Fruit fly (Drosophila melanogaster) whole organism, embryonic: ENCODE data around the gene CG11052.

Experiments used
- B-H1 ChIP-seq: fragments of 200-800 bp; sonication (Bioruptor generic); IDR thresholded peaks from 3 replicates; pipeline ENCODE4 v1.3.6; 2022; ENCODE audit warnings: missing biosample characterization, missing genetic modification characterization
- CG11456 ChIP-seq: fragments of 200-800 bp; sonication (Bioruptor generic); IDR thresholded peaks from 3 replicates; pipeline ENCODE4 v1.3.6; 2022; ENCODE audit warnings: missing biosample characterization, missing genetic modification characterization
- CG12219 ChIP-seq: fragments of 200-800 bp; sonication (Bioruptor generic); optimal IDR thresholded peaks from 3 replicates; lab custom pipeline; 2018; ENCODE audit warnings: missing biosample characterization, mild to moderate bottlenecking, missing genetic modification characterization
- CG14667 ChIP-seq: fragments of 200-800 bp; sonication (Bioruptor generic); IDR thresholded peaks from 2 replicates; pipeline ENCODE4 v1.3.6; 2022; ENCODE audit warnings: missing biosample characterization, missing genetic modification characterization
- CG15696 ChIP-seq: fragments of 200-800 bp; sonication (Bioruptor generic); optimal IDR thresholded peaks from 2 replicates; lab custom pipeline; 2019; ENCODE audit warnings: missing biosample characterization, mild to moderate bottlenecking, missing genetic modification characterization, moderate library complexity
- CG1647 ChIP-seq: fragments of 200-800 bp; sonication (Bioruptor generic); optimal IDR thresholded peaks from 3 replicates; lab custom pipeline; 2016; ENCODE audit warnings: missing biosample characterization, missing genetic modification characterization
- CG17361 ChIP-seq: fragments of 200-800 bp; sonication (Bioruptor generic); IDR thresholded peaks from 3 replicates; pipeline ENCODE4 v1.3.6; 2022; ENCODE audit warnings: missing biosample characterization, missing genetic modification characterization
- CG18619 ChIP-seq: fragments of 200-800 bp; sonication (Bioruptor generic); optimal IDR thresholded peaks from 3 replicates; lab custom pipeline; 2017; ENCODE audit warnings: missing biosample characterization, mild to moderate bottlenecking, missing genetic modification characterization
- CG2678 ChIP-seq: fragments of 200-800 bp; sonication (Bioruptor generic); optimal IDR thresholded peaks from 3 replicates; lab custom pipeline; 2019; ENCODE audit warnings: missing biosample characterization, mild to moderate bottlenecking, missing genetic modification characterization, moderate library complexity
- CG31224 ChIP-seq: fragments of 200-800 bp; sonication (Bioruptor generic); IDR thresholded peaks from 2 replicates; pipeline ENCODE4 v1.3.6; 2022; ENCODE audit warnings: missing biosample characterization, missing genetic modification characterization
- CG32532 ChIP-seq: fragments of 200-800 bp; sonication (Bioruptor generic); IDR thresholded peaks from 2 replicates; pipeline ENCODE4 v1.3.6; 2022; ENCODE audit warnings: missing biosample characterization, missing genetic modification characterization
- CG32767 ChIP-seq: fragments of 200-800 bp; sonication (Bioruptor generic); IDR thresholded peaks from 2 replicates; pipeline ENCODE4 v1.3.6; 2022; ENCODE audit warnings: missing biosample characterization, missing genetic modification characterization
- CG33557 ChIP-seq: fragments of 200-800 bp; sonication (Bioruptor generic); optimal IDR thresholded peaks from 2 replicates; lab custom pipeline; 2019; ENCODE audit warnings: missing biosample characterization, mild to moderate bottlenecking, missing genetic modification characterization, moderate library complexity
- CG3995 ChIP-seq: fragments of 200-800 bp; sonication (Bioruptor generic); optimal IDR thresholded peaks from 3 replicates; lab custom pipeline; 2016; ENCODE audit warnings: missing biosample characterization, missing genetic modification characterization
- CG4360 ChIP-seq: fragments of 200-800 bp; sonication (Bioruptor generic); IDR thresholded peaks from 2 replicates; pipeline ENCODE4 v1.3.6; 2022; ENCODE audit warnings: missing biosample characterization, missing genetic modification characterization
- CG4404 ChIP-seq: fragments of 200-800 bp; sonication (Bioruptor generic); IDR thresholded peaks from 2 replicates; pipeline ENCODE4 v1.3.6; 2022; ENCODE audit warnings: missing biosample characterization, missing genetic modification characterization
- CG5953 ChIP-seq: fragments of 200-800 bp; sonication (Bioruptor generic); IDR thresholded peaks from 2 replicates; pipeline ENCODE4 v1.3.6; 2022; ENCODE audit warnings: missing biosample characterization, missing genetic modification characterization
- CG6689 ChIP-seq: fragments of 200-800 bp; sonication (Bioruptor generic); IDR thresholded peaks from 2 replicates; pipeline ENCODE4 v1.3.6; 2022; ENCODE audit warnings: missing biosample characterization, missing genetic modification characterization
- CG6791 ChIP-seq: fragments of 200-800 bp; sonication (Bioruptor generic); IDR thresholded peaks from 3 replicates; pipeline ENCODE4 v1.3.6; 2022; ENCODE audit warnings: missing biosample characterization, missing genetic modification characterization; ENCODE audit not compliant: partially characterized antibody
- CG7357 ChIP-seq: fragments of 200-800 bp; sonication (Bioruptor generic); IDR thresholded peaks from 3 replicates; pipeline ENCODE4 v1.3.6; 2022; ENCODE audit warnings: missing biosample characterization, missing genetic modification characterization
- CG7372 ChIP-seq: fragments of 200-800 bp; sonication (Bioruptor generic); IDR thresholded peaks from 2 replicates; pipeline ENCODE4 v1.3.6; 2022; ENCODE audit warnings: missing biosample characterization, missing genetic modification characterization
- CG7963 ChIP-seq: fragments of 200-800 bp; sonication (Bioruptor generic); IDR thresholded peaks from 3 replicates; pipeline ENCODE4 v1.3.6; 2022; ENCODE audit warnings: missing biosample characterization, missing genetic modification characterization; ENCODE audit not compliant: partially characterized antibody
- CG8089 ChIP-seq: fragments of 200-800 bp; sonication (Bioruptor generic); optimal IDR thresholded peaks from 3 replicates; lab custom pipeline; 2016; ENCODE audit warnings: missing biosample characterization, missing genetic modification characterization
- Chrac-16 ChIP-seq: fragments of 200-800 bp; sonication (Bioruptor generic); optimal IDR thresholded peaks from 3 replicates; lab custom pipeline; 2016; ENCODE audit warnings: missing biosample characterization, missing genetic modification characterization
- Gsc ChIP-seq: fragments of 200-800 bp; sonication (Bioruptor generic); IDR thresholded peaks from 2 replicates; pipeline ENCODE4 v1.3.6; 2022; ENCODE audit warnings: missing biosample characterization, missing genetic modification characterization
- Jarid2 ChIP-seq: fragments of 200-800 bp; sonication (Bioruptor generic); optimal IDR thresholded peaks from 3 replicates; lab custom pipeline; 2017; ENCODE audit warnings: mild to moderate bottlenecking, missing biosample characterization, missing genetic modification reagents, missing genetic modification characterization
- NfI ChIP-seq: fragments of 200-800 bp; sonication (Bioruptor generic); optimal IDR thresholded peaks from 3 replicates; lab custom pipeline; 2018; ENCODE audit warnings: missing biosample characterization, mild to moderate bottlenecking, missing genetic modification characterization, moderate library complexity
- Side ChIP-seq: fragments of 200-800 bp; sonication (Bioruptor generic); optimal IDR thresholded peaks from 2 replicates; lab custom pipeline; 2016; ENCODE audit warnings: missing biosample characterization, missing genetic modification characterization
- TFAM ChIP-seq: fragments of 200-800 bp; sonication (Bioruptor generic); optimal IDR thresholded peaks from 2 replicates; lab custom pipeline; 2017; ENCODE audit warnings: missing biosample characterization, missing genetic modification characterization, inconsistent platforms
- ato ChIP-seq: fragments of 200-800 bp; sonication (Bioruptor generic); IDR thresholded peaks from 2 replicates; pipeline ENCODE4 v1.3.6; 2022; ENCODE audit warnings: missing biosample characterization, missing genetic modification characterization; ENCODE audit not compliant: partially characterized antibody
- az2 ChIP-seq: fragments of 200-800 bp; sonication (Bioruptor generic); optimal IDR thresholded peaks from 3 replicates; lab custom pipeline; 2016; ENCODE audit warnings: missing biosample characterization, missing genetic modification characterization
- cas ChIP-seq: fragments of 200-800 bp; sonication (Bioruptor generic); IDR thresholded peaks from 2 replicates; pipeline ENCODE4 v1.3.6; 2022; ENCODE audit warnings: missing biosample characterization, missing genetic modification characterization
- cg ChIP-seq: fragments of 200-800 bp; sonication (Bioruptor generic); optimal IDR thresholded peaks from 3 replicates; lab custom pipeline; 2019; ENCODE audit warnings: missing biosample characterization, mild to moderate bottlenecking, missing genetic modification characterization, moderate library complexity
- chm ChIP-seq: fragments of 200-800 bp; sonication (Bioruptor generic); IDR thresholded peaks from 2 replicates; pipeline ENCODE4 v1.3.6; 2022; ENCODE audit warnings: missing biosample characterization, missing genetic modification characterization
- dmrt11E ChIP-seq: fragments of 200-800 bp; sonication (Bioruptor generic); optimal IDR thresholded peaks from 3 replicates; lab custom pipeline; 2018; ENCODE audit warnings: missing biosample characterization, mild to moderate bottlenecking, missing genetic modification characterization, moderate library complexity
- fd3F ChIP-seq: fragments of 200-800 bp; sonication (Bioruptor generic); optimal IDR thresholded peaks from 2 replicates; lab custom pipeline; 2018; ENCODE audit warnings: missing biosample characterization, mild to moderate bottlenecking, missing genetic modification characterization, moderate library complexity
- gt ChIP-seq: fragments of 200-800 bp; sonication (Bioruptor generic); IDR thresholded peaks from 2 replicates; pipeline ENCODE4 v1.3.6; 2022; ENCODE audit warnings: missing biosample characterization, missing genetic modification characterization
- hth ChIP-seq: fragments of >200 bp; optimal IDR thresholded peaks from 2 replicates; lab custom pipeline; 2017; ENCODE audit warnings: inconsistent platforms
- lab ChIP-seq: fragments of 200-800 bp; sonication (Bioruptor generic); optimal IDR thresholded peaks from 3 replicates; lab custom pipeline; 2017; ENCODE audit warnings: missing biosample characterization, missing genetic modification characterization, mild to moderate bottlenecking, moderate library complexity, missing genetic modification reagents
- lbe ChIP-seq: fragments of 200-800 bp; sonication (Bioruptor generic); optimal IDR thresholded peaks from 2 replicates; lab custom pipeline; 2016; ENCODE audit warnings: missing biosample characterization, mild to moderate bottlenecking, missing genetic modification characterization
- peb ChIP-seq: fragments of 200-800 bp; sonication (Bioruptor generic); IDR thresholded peaks from 2 replicates; pipeline ENCODE4 v1.3.6; 2022; ENCODE audit warnings: missing biosample characterization, missing genetic modification characterization
- phol ChIP-seq: fragments of 200-800 bp; sonication (Bioruptor generic); optimal IDR thresholded peaks from 3 replicates; lab custom pipeline; 2018; ENCODE audit warnings: missing biosample characterization, mild to moderate bottlenecking, missing genetic modification characterization, moderate library complexity
- seq ChIP-seq: fragments of 200-800 bp; sonication (Bioruptor generic); IDR thresholded peaks from 2 replicates; pipeline ENCODE4 v1.3.6; 2022; ENCODE audit warnings: missing biosample characterization, missing genetic modification characterization
- tll ChIP-seq, 2 experiments: fragments of 200-800 bp in 1 of 2; fragments of >200 bp in 1 of 2; sonication (Bioruptor generic) in 1 of 2; optimal IDR thresholded peaks; 2 replicates each; lab custom pipeline; 2017 to 2019; ENCODE audit warnings: missing biosample characterization in 2 of 2, missing genetic modification characterization in 2 of 2, mild to moderate bottlenecking in 1 of 2, moderate library complexity in 1 of 2
- twi ChIP-seq: fragments of 200-800 bp; optimal IDR thresholded peaks from 2 replicates; lab custom pipeline; 2019; ENCODE audit warnings: missing biosample characterization, mild to moderate bottlenecking, missing genetic modification characterization, moderate library complexity
- tx ChIP-seq: fragments of 200-800 bp; sonication (Bioruptor generic); optimal IDR thresholded peaks from 2 replicates; lab custom pipeline; 2016; ENCODE audit warnings: missing biosample characterization, missing genetic modification characterization
- unpg ChIP-seq: fragments of 200-800 bp; sonication (Bioruptor generic); optimal IDR thresholded peaks from 3 replicates; lab custom pipeline; 2018; ENCODE audit warnings: missing biosample characterization, mild to moderate bottlenecking, missing genetic modification characterization, moderate library complexity
- z ChIP-seq: fragments of 200-800 bp; sonication (Bioruptor generic); IDR thresholded peaks from 3 replicates; pipeline ENCODE4 v1.3.6; 2022; ENCODE audit warnings: missing biosample characterization, missing genetic modification characterization
- zen ChIP-seq: fragments of 200-800 bp; sonication (Bioruptor generic); optimal IDR thresholded peaks from 3 replicates; lab custom pipeline; 2018; ENCODE audit warnings: missing biosample characterization, mild to moderate bottlenecking, missing genetic modification characterization, moderate library complexity
- zfh1 ChIP-seq: fragments of 200-800 bp; sonication (Bioruptor generic); IDR thresholded peaks from 3 replicates; pipeline ENCODE4 v1.3.6; 2022; ENCODE audit warnings: missing biosample characterization, missing genetic modification characterization

Gene CG11052

DNA sequence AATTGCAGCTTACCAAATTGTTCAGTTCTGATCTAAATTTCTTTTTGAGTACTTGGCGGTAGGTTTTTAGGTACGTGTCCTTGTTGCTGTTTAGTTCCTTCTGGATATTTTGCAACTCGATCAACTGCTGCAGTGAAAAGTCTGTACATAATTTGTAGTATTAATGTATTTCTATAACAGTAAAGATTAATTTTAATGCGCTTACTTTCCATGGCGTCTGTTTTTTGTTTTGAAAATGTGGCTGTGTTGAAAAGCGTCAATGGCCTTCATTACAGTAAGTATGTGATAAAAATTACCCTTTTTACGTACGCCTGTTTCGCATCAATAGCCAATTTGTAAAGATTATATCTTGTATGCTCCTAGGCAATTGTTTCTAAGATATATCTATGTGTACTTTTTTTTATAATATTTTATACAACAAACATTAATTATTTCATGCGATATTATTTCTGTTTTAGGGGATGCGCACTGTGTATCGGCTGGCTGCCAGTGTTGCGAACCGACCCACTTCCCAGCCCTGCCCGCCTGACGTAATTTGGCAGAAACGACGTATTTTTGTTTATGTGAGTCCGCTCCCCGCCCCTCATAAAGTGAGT lies 7.9 kb downstream of the CG11052 start, which contains the start of the genes Kmn2 and CG2698 (continued):
- TF ChIP-seq CG11456 (GFP tag; lab: Robert Waterston, UW) (peak; percentile 97), ato (GFP tag; lab: Robert Waterston, UW) (no peak), CG7357 (peak; percentile 93), CG7963 (GFP tag; lab: Robert Waterston, UW) (no peak), CG5953 (GFP tag; lab: Robert Waterston, UW) (peak; percentile 96), CG3995 (peak; percentile 69), CG32767 (peak; percentile 97), CG1647 (GFP tag; lab: Kevin White, UChicago) (peak; percentile 79), CG15696 (tag; lab: Kevin White, UChicago) (peak; percentile 89), CG7372 (peak; percentile 97), tll (GFP tag; optimal IDR thresholded peaks at IDR 0.05; lab: Kevin White, UChicago) (peak; percentile 37 to 41), CG2678 (tag; lab: Kevin White, UChicago) (peak; percentile 96), phol (tag; lab: Kevin White, UChicago) (peak; percentile 97), lab (GFP tag; lab: Kevin White, UChicago) (peak; percentile 97), peb (GFP tag; lab: Robert Waterston, UW) (peak; percentile 95), CG6689 (peak; percentile 98), CG4360 (GFP tag; lab: Robert Waterston, UW) (peak; percentile 83), Chrac-16 (peak; percentile 97), CG31224 (GFP tag; lab: Robert Waterston, UW) (peak; percentile 94), Gsc (peak; percentile 96), Jarid2 (GFP tag; lab: Kevin White, UChicago) (no peak), cas (GFP tag; lab: Robert Waterston, UW) (peak; percentile 96), z (GFP tag; lab: Robert Waterston, UW) (peak; percentile 69; the same call in 2 of the 3 replicates), CG6791 (GFP tag; lab: Robert Waterston, UW) (peak; percentile 38; the same call in 1 of the 3 replicates), CG4404 (GFP tag; lab: Robert Waterston, UW) (peak; percentile 97), CG12219 (GFP tag; lab: Kevin White, UChicago) (peak; percentile 81), fd3F (GFP tag; lab: Kevin White, UChicago) (peak; percentile 95), CG18619 (GFP tag; lab: Kevin White, UChicago) (peak; percentile 94), CG32532 (GFP tag; lab: Robert Waterston, UW) (peak; percentile 98), NfI (peak; percentile 94), lbe (GFP tag; lab: Kevin White, UChicago) (peak; percentile 92), CG17361 (GFP tag; lab: Robert Waterston, UW) (peak; percentile 97), seq (GFP tag; lab: Robert Waterston, UW) (peak; percentile 97), CG33557 (peak; percentile 91), twi (tag; lab: Kevin White, UChicago) (peak; percentile 89), unpg (peak; percentile 95), CG8089 (GFP tag; lab: Kevin White, UChicago) (peak; percentile 38), Side (GFP tag; lab: Kevin White, UChicago) (peak; percentile 70), az2 (GFP tag; lab: Kevin White, UChicago) (peak; percentile 96), hth (lab: Kevin White, UChicago) (no peak), chm (GFP tag; lab: Robert Waterston, UW) (peak; percentile 98), tx (GFP tag; lab: Kevin White, UChicago) (peak; percentile 73), zen (tag; lab: Kevin White, UChicago) (peak; percentile 94), zfh1 (peak; percentile 98), CG14667 (GFP tag; lab: Robert Waterston, UW) (peak; percentile 98), gt (peak; percentile 95), TFAM (no peak), B-H1 (peak; percentile 97), dmrt11E (tag; lab: Kevin White, UChicago) (peak; percentile 94), cg (GFP tag; lab: Kevin White, UChicago) (no peak)
